Worm (Caenorhabditis elegans): ENCODE results near the gene lurp-3.

lurp-3 gene

ce11 chrV:13423608-13424007 is 31.9 kb upstream of the lurp-3 start, which contains the start of gene srv-10:
TSS of gene srv-10 (plus strand) at chrV:13423908.
- no peak for TF ChIP-seq vab-15 (tag; optimal IDR thresholded peaks at IDR 0.05)
- TF ChIP-seq lin-39 (tag; optimal IDR thresholded peaks at IDR 0.05), result no peak
- TF ChIP-seq pag-3 (tag; optimal IDR thresholded peaks at IDR 0.05; ENCODE audit: borderline replicate concordance, insufficient read depth), result no peak
- no peak for TF ChIP-seq egl-13 (tag; optimal IDR thresholded peaks at IDR 0.05)
- TF ChIP-seq rnt-1 (tag; optimal IDR thresholded peaks at IDR 0.05), result no peak

ce11 chrV:13426764-13427163 is 28.8 kb upstream of the lurp-3 start, which contains the start of gene srd-18:
TSS of gene srd-18 (minus strand) at chrV:13426864.
- no peak for TF ChIP-seq C34B4.2 (tag; optimal IDR thresholded peaks at IDR 0.05)
- no peak for TF ChIP-seq tbx-2 (tag; optimal IDR thresholded peaks at IDR 0.05)
- no peak for TF ChIP-seq unc-30 (tag; optimal IDR thresholded peaks at IDR 0.05)
- TF ChIP-seq ceh-90 (tag; optimal IDR thresholded peaks at IDR 0.05), result no peak
- TF ChIP-seq aha-1 (tag; optimal IDR thresholded peaks at IDR 0.05), result no peak
- TF ChIP-seq fkh-8 (tag; optimal IDR thresholded peaks at IDR 0.05), result no peak
- TF ChIP-seq zag-1 (tag; optimal IDR thresholded peaks at IDR 0.05), result no peak
- TF ChIP-seq swsn-7 (tag; optimal IDR thresholded peaks at IDR 0.05), result no peak
- TF ChIP-seq tlp-1 (tag; optimal IDR thresholded peaks at IDR 0.05), result no peak
- TF ChIP-seq unc-86 (tag; optimal IDR thresholded peaks at IDR 0.05), result no peak
- no peak for TF ChIP-seq jun-1 (tag; optimal IDR thresholded peaks at IDR 0.05)
- TF ChIP-seq lin-15B (tag; optimal IDR thresholded peaks at IDR 0.05), result no peak
- no peak for TF ChIP-seq egl-13 (tag; optimal IDR thresholded peaks at IDR 0.05)
- TF ChIP-seq ceh-82 (tag; optimal IDR thresholded peaks at IDR 0.05), result no peak
- TF ChIP-seq ama-1 (optimal IDR thresholded peaks at IDR 0.05), result no peak

ce11 chrV:13427378-13427777 is 28.2 kb upstream of the lurp-3 start:
- TF ChIP-seq nhr-12 (tag; optimal IDR thresholded peaks at IDR 0.05) (no peak), C04F5.9 (tag; optimal IDR thresholded peaks at IDR 0.05) (no peak), hlh-4 (tag; optimal IDR thresholded peaks at IDR 0.05) (peak; percentile 52), ets-5 (GFP tag; IDR thresholded peaks at IDR 0.05) (no peak), dsc-1 (tag; optimal IDR thresholded peaks at IDR 0.05) (no peak), efl-3 (GFP tag; optimal IDR thresholded peaks at IDR 0.05) (no peak), nhr-76 (tag; optimal IDR thresholded peaks at IDR 0.05) (no peak)

- TF ChIP-seq irx-1 (tag; optimal IDR thresholded peaks at IDR 0.05) (no peak), zip-4 (GFP tag; optimal IDR thresholded peaks at IDR 0.05) (no peak), nhr-84 (tag; optimal IDR thresholded peaks at IDR 0.05) (no peak), vab-15 (tag; optimal IDR thresholded peaks at IDR 0.05) (no peak), hpl-2 (GFP tag; optimal IDR thresholded peaks at IDR 0.05) (no peak), jun-1 (tag; optimal IDR thresholded peaks at IDR 0.05) (no peak), tlp-1 (tag; optimal IDR thresholded peaks at IDR 0.05) (no peak)
These were observed 26.9 kb upstream of the lurp-3 start, which contains the start of gene srd-19 for ce11 chrV:13428660-13429059. TSS of gene srd-19 (minus strand) at chrV:13428760.

- TF ChIP-seq fkh-4 (tag; optimal IDR thresholded peaks at IDR 0.05; ENCODE audit: borderline replicate concordance) (no peak), snpc-4 (tag; optimal IDR thresholded peaks at IDR 0.05) (no peak), nhr-71 (tag; optimal IDR thresholded peaks at IDR 0.05) (no peak), tbx-2 (tag; optimal IDR thresholded peaks at IDR 0.05) (no peak), C34B4.2 (tag; optimal IDR thresholded peaks at IDR 0.05) (no peak), xbp-1 (tag; optimal IDR thresholded peaks at IDR 0.05) (no peak), jun-1 (tag; optimal IDR thresholded peaks at IDR 0.05) (no peak), Y116A8C.19 (tag; optimal IDR thresholded peaks at IDR 0.05; ENCODE audit: borderline replicate concordance) (no peak), nhr-20 (tag; optimal IDR thresholded peaks at IDR 0.05) (no peak), hlh-4 (tag; optimal IDR thresholded peaks at IDR 0.05) (no peak), lin-14 (GFP tag; optimal IDR thresholded peaks at IDR 0.05) (no peak), F16B12.6 (tag; optimal IDR thresholded peaks at IDR 0.05) (no peak), nhr-47 (tag; optimal IDR thresholded peaks at IDR 0.05) (no peak)
These were observed 23.2 kb upstream of the lurp-3 start, which contains the start of gene srd-17 for ce11 chrV:13432364-13432763. TSS of gene srd-17 (minus strand) at chrV:13432714.
